Fruit fly (Drosophila melanogaster) whole organism, pupa: ENCODE measurements around the gene twit.

Experiments
- CG10348 ChIP-seq: fragments of 200-800 bp; sonication (Bioruptor generic); IDR thresholded peaks from 2 replicates; pipeline ENCODE4 v1.3.6; 2022; ENCODE audit warnings: missing biosample characterization, missing genetic modification characterization
- CG14655 ChIP-seq: fragments of 200-800 bp; sonication (Bioruptor generic); optimal IDR thresholded peaks from 3 replicates; lab custom pipeline; 2017; ENCODE audit warnings: mild to moderate bottlenecking, missing biosample characterization, missing genetic modification reagents, missing genetic modification characterization
- CG32121 ChIP-seq: fragments of 200-800 bp; sonication (Bioruptor generic); IDR thresholded peaks from 2 replicates; pipeline ENCODE4 v1.3.6; 2022; ENCODE audit warnings: missing biosample characterization, missing genetic modification characterization
- CG34367 ChIP-seq: fragments of 200-800 bp; sonication (Bioruptor generic); optimal IDR thresholded peaks from 2 replicates; lab custom pipeline; 2018; ENCODE audit warnings: missing biosample characterization, mild to moderate bottlenecking, missing genetic modification characterization
- CG4496 ChIP-seq: fragments of 200-800 bp; sonication (Bioruptor generic); IDR thresholded peaks from 3 replicates; pipeline ENCODE4 v1.3.6; 2022; ENCODE audit warnings: missing biosample characterization, missing genetic modification characterization
- CG8159 ChIP-seq: fragments of 200-800 bp; sonication (Bioruptor generic); optimal IDR thresholded peaks from 3 replicates; lab custom pipeline; 2018; ENCODE audit warnings: missing biosample characterization, mild to moderate bottlenecking, missing genetic modification characterization, moderate library complexity
- Ets98B ChIP-seq: fragments of 200-800 bp; sonication (Bioruptor generic); IDR thresholded peaks from 2 replicates; pipeline ENCODE4 v1.3.6; 2022; ENCODE audit warnings: missing biosample characterization, missing genetic modification characterization
- Pif1A ChIP-seq: fragments of 200-800 bp; sonication (Bioruptor generic); optimal IDR thresholded peaks from 3 replicates; lab custom pipeline; 2016; ENCODE audit warnings: missing biosample characterization, missing genetic modification characterization
- Pif1B ChIP-seq: fragments of 200-800 bp; sonication (Bioruptor generic); optimal IDR thresholded peaks from 3 replicates; lab custom pipeline; 2016; ENCODE audit warnings: missing biosample characterization, missing genetic modification characterization
- Snoo ChIP-seq: fragments of 200-800 bp; sonication (Bioruptor generic); optimal IDR thresholded peaks from 3 replicates; lab custom pipeline; 2017; ENCODE audit warnings: missing biosample characterization, mild to moderate bottlenecking, missing genetic modification characterization, inconsistent platforms

DNA sequence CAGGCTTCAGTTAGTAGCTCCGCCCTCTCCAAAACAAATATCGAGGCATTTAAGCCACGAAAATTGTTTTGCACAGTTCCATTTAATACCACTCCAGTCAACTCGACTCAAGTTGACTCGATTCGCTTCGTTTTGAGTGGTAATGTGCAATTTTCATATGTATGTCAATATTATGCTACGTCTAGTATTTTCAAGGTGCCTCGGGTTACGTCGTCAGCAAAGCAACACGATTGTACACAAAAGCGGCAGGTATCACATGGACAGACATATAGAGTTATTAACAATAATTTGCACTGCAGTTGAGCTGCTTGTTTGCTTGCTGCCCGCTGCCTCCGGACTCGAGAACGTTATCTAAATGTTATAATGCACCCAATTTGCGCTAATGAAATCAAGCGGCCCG, 52.6 kb downstream of the twit start:
- no peak for TF ChIP-seq CG34367 (tag; lab: Kevin White, UChicago)
- no peak for TF ChIP-seq Pif1B
- TF ChIP-seq CG10348 (GFP tag; lab: Robert Waterston, UW), result no peak
- TF ChIP-seq CG14655 (GFP tag; lab: Kevin White, UChicago), result no peak
- TF ChIP-seq Snoo, result no peak
- no peak for TF ChIP-seq Pif1A (GFP tag; lab: Kevin White, UChicago)
- TF ChIP-seq CG8159, result no peak
- TF ChIP-seq Ets98B (GFP tag; lab: Robert Waterston, UW), result no peak
- TF ChIP-seq CG32121 (GFP tag; lab: Robert Waterston, UW), result no peak
- TF ChIP-seq CG4496 (GFP tag; lab: Robert Waterston, UW), result no peak
